Worm (Caenorhabditis elegans) whole organism, L3 larva: Measurements from ENCODE around the gene trp-1.
A peak's percentile ranks its signal among the peaks of the same experiment; 100 is the strongest.

Source experiments
- R02D3.7 ChIP-seq: fragments of 150-350 bp; optimal IDR thresholded peaks from 2 replicates; lab custom pipeline; 2014; ENCODE audit warnings: missing biosample characterization, missing genetic modification characterization
- ZK546.5 ChIP-seq: sonication (generic microtip); optimal IDR thresholded peaks from 2 replicates; lab custom pipeline; 2017; ENCODE audit warnings: missing biosample characterization, missing genetic modification characterization
- aly-2 ChIP-seq: fragments of 150-350 bp; optimal IDR thresholded peaks from 2 replicates; lab custom pipeline; 2014; ENCODE audit warnings: missing biosample characterization, missing genetic modification characterization
- ama-1 ChIP-seq: fragments of 150-350 bp; optimal IDR thresholded peaks from 2 replicates; lab custom pipeline; 2018
- ceh-16 ChIP-seq: sonication (generic microtip); optimal IDR thresholded peaks from 2 replicates; lab custom pipeline; 2017; ENCODE audit warnings: missing biosample characterization, missing genetic modification characterization
- ceh-28 ChIP-seq: fragments of 150-350 bp; optimal IDR thresholded peaks from 2 replicates; lab custom pipeline; 2014; ENCODE audit warnings: missing biosample characterization, missing genetic modification reagents, missing genetic modification characterization
- ceh-82 ChIP-seq: fragments of 150-350 bp; optimal IDR thresholded peaks from 2 replicates; lab custom pipeline; 2014; ENCODE audit warnings: missing biosample characterization, missing genetic modification characterization
- ceh-9 ChIP-seq: sonication (generic microtip); optimal IDR thresholded peaks from 2 replicates; lab custom pipeline; 2018; ENCODE audit warnings: missing biosample characterization, missing genetic modification characterization
- daf-12 ChIP-seq: fragments of 150-350 bp; optimal IDR thresholded peaks from 2 replicates; lab custom pipeline; 2014; ENCODE audit warnings: missing biosample characterization, missing genetic modification reagents, missing genetic modification characterization
- egl-27 ChIP-seq: sonication (generic microtip); optimal IDR thresholded peaks from 4 replicates; lab custom pipeline; 2017; ENCODE audit warnings: missing biosample characterization, missing genetic modification reagents, missing genetic modification characterization
- egl-5 ChIP-seq: fragments of 150-350 bp; optimal IDR thresholded peaks from 2 replicates; lab custom pipeline; 2017; ENCODE audit warnings: missing biosample characterization, missing genetic modification reagents, missing genetic modification characterization, inconsistent platforms
- elt-1 ChIP-seq: fragments of 150-350 bp; optimal IDR thresholded peaks from 2 replicates; lab custom pipeline; 2014; ENCODE audit warnings: missing biosample characterization, missing genetic modification characterization
- elt-2 ChIP-seq: sonication (generic microtip); optimal IDR thresholded peaks from 2 replicates; lab custom pipeline; 2016; ENCODE audit warnings: missing genetic modification reagents, mild to moderate bottlenecking, missing genetic modification characterization, missing compliant biosample characterization
- elt-3 ChIP-seq, 3 experiments: fragments of 150-350 bp in 1 of 3; sonication (generic microtip) in 2 of 3; optimal IDR thresholded peaks; 2 replicates in 2 of 3; 4 replicates in 1 of 3; lab custom pipeline; 2014 to 2017; ENCODE audit warnings: missing biosample characterization in 3 of 3, missing genetic modification characterization in 3 of 3
- eor-1 ChIP-seq, 2 experiments: fragments of 150-350 bp; optimal IDR thresholded peaks; 2 replicates each; lab custom pipeline; 2014 to 2018; ENCODE audit warnings: missing biosample characterization in 2 of 2, missing genetic modification characterization in 2 of 2
- fkh-10 ChIP-seq: sonication (generic microtip); optimal IDR thresholded peaks from 2 replicates; lab custom pipeline; 2017; ENCODE audit warnings: missing biosample characterization, missing genetic modification reagents, missing genetic modification characterization
- fkh-2 ChIP-seq: fragments of 150-350 bp; optimal IDR thresholded peaks from 2 replicates; lab custom pipeline; 2014; ENCODE audit warnings: missing biosample characterization, missing genetic modification reagents, missing genetic modification characterization
- fos-1 ChIP-seq: fragments of 150-350 bp; optimal IDR thresholded peaks from 2 replicates; lab custom pipeline; 2014; ENCODE audit warnings: missing biosample characterization, missing genetic modification characterization
- hmg-11 ChIP-seq: sonication (generic microtip); optimal IDR thresholded peaks from 2 replicates; lab custom pipeline; 2016; ENCODE audit warnings: missing genetic modification characterization, missing compliant biosample characterization
- jun-1 ChIP-seq: fragments of 150-350 bp; optimal IDR thresholded peaks from 2 replicates; lab custom pipeline; 2014; ENCODE audit warnings: missing biosample characterization, missing genetic modification reagents, missing genetic modification characterization
- lin-15B ChIP-seq: fragments of 150-350 bp; optimal IDR thresholded peaks from 2 replicates; lab custom pipeline; 2014; ENCODE audit warnings: missing biosample characterization, missing genetic modification characterization
- lin-39 ChIP-seq: fragments of 150-350 bp; optimal IDR thresholded peaks from 2 replicates; lab custom pipeline; 2018; ENCODE audit warnings: missing biosample characterization, missing genetic modification reagents, missing genetic modification characterization
- lsy-12 ChIP-seq: sonication (generic microtip); optimal IDR thresholded peaks from 2 replicates; lab custom pipeline; 2016; ENCODE audit warnings: mild to moderate bottlenecking, missing genetic modification characterization, missing compliant biosample characterization
- mdl-1 ChIP-seq: fragments of 150-350 bp; optimal IDR thresholded peaks from 2 replicates; lab custom pipeline; 2014; ENCODE audit warnings: missing biosample characterization, missing genetic modification characterization
- mml-1 ChIP-seq: fragments of 150-350 bp; sonication (generic microtip); optimal IDR thresholded peaks from 3 replicates; lab custom pipeline; 2014; ENCODE audit warnings: missing biosample characterization, missing genetic modification characterization
- nfya-1 ChIP-seq: sonication (generic microtip); optimal IDR thresholded peaks from 2 replicates; lab custom pipeline; 2017; ENCODE audit warnings: missing genetic modification characterization, mild to moderate bottlenecking, missing compliant biosample characterization, antibody characterized with exemption, moderate library complexity; ENCODE audit not compliant: insufficient read depth
- nhr-11 ChIP-seq: fragments of 150-350 bp; optimal IDR thresholded peaks from 2 replicates; lab custom pipeline; 2014; ENCODE audit warnings: missing biosample characterization, missing genetic modification characterization
- nhr-12 ChIP-seq: fragments of 150-350 bp; optimal IDR thresholded peaks from 2 replicates; lab custom pipeline; 2014; ENCODE audit warnings: missing biosample characterization, missing genetic modification characterization
- nhr-23 ChIP-seq: fragments of 150-350 bp; optimal IDR thresholded peaks from 2 replicates; lab custom pipeline; 2014; ENCODE audit warnings: missing biosample characterization, missing genetic modification reagents, missing genetic modification characterization
- nhr-237 ChIP-seq: fragments of 150-350 bp; optimal IDR thresholded peaks from 2 replicates; lab custom pipeline; 2014; ENCODE audit warnings: missing biosample characterization, missing genetic modification characterization
- nhr-25 ChIP-seq: sonication (generic microtip); optimal IDR thresholded peaks from 2 replicates; lab custom pipeline; 2017; ENCODE audit warnings: missing biosample characterization, missing genetic modification characterization
- nhr-43 ChIP-seq: sonication (generic microtip); optimal IDR thresholded peaks from 2 replicates; lab custom pipeline; 2016; ENCODE audit warnings: mild to moderate bottlenecking, missing genetic modification characterization, missing compliant biosample characterization; ENCODE audit not compliant: poor library complexity, severe bottlenecking
- nhr-67 ChIP-seq: fragments of 150-350 bp; optimal IDR thresholded peaks from 2 replicates; lab custom pipeline; 2014; ENCODE audit warnings: missing biosample characterization, missing genetic modification characterization
- nhr-76 ChIP-seq: fragments of 150-350 bp; sonication (generic microtip); optimal IDR thresholded peaks from 5 replicates; lab custom pipeline; 2014; ENCODE audit warnings: missing biosample characterization, missing genetic modification characterization
- nhr-77 ChIP-seq: fragments of 150-350 bp; optimal IDR thresholded peaks from 2 replicates; lab custom pipeline; 2014; ENCODE audit warnings: missing biosample characterization, missing genetic modification characterization
- pha-4 ChIP-seq: fragments of 150-350 bp; optimal IDR thresholded peaks from 2 replicates; lab custom pipeline; 2014; ENCODE audit warnings: missing biosample characterization, missing genetic modification reagents, missing genetic modification characterization
- pqm-1 ChIP-seq: fragments of 150-350 bp; optimal IDR thresholded peaks from 2 replicates; lab custom pipeline; 2017; ENCODE audit warnings: missing biosample characterization, missing genetic modification characterization, inconsistent platforms
- sea-2 ChIP-seq: fragments of 150-350 bp; sonication (generic microtip); optimal IDR thresholded peaks from 4 replicates; lab custom pipeline; 2014; ENCODE audit warnings: missing biosample characterization, missing genetic modification reagents, missing genetic modification characterization
- skn-1 ChIP-seq: fragments of 150-350 bp; optimal IDR thresholded peaks from 2 replicates; lab custom pipeline; 2014; ENCODE audit warnings: missing biosample characterization, missing genetic modification characterization
- snpc-4 ChIP-seq: fragments of 150-350 bp; optimal IDR thresholded peaks from 2 replicates; lab custom pipeline; 2014; ENCODE audit warnings: missing biosample characterization, missing genetic modification characterization
- tbx-2 ChIP-seq: sonication (generic microtip); optimal IDR thresholded peaks from 2 replicates; lab custom pipeline; 2016; ENCODE audit warnings: mild to moderate bottlenecking, missing genetic modification characterization, missing compliant biosample characterization
- unc-39 ChIP-seq: sonication (generic microtip); optimal IDR thresholded peaks from 4 replicates; lab custom pipeline; 2017; ENCODE audit warnings: missing biosample characterization, missing genetic modification characterization
- unc-62 ChIP-seq: fragments of 150-350 bp; sonication (generic microtip); optimal IDR thresholded peaks from 4 replicates; lab custom pipeline; 2014; ENCODE audit warnings: missing biosample characterization, missing genetic modification reagents, missing genetic modification characterization
- zag-1 ChIP-seq: fragments of 150-350 bp; optimal IDR thresholded peaks from 2 replicates; lab custom pipeline; 2014; ENCODE audit warnings: missing biosample characterization, missing genetic modification characterization
- ztf-11 ChIP-seq: fragments of 150-350 bp; optimal IDR thresholded peaks from 2 replicates; lab custom pipeline; 2014; ENCODE audit warnings: missing biosample characterization, missing genetic modification characterization
- ztf-4 ChIP-seq: fragments of 150-350 bp; optimal IDR thresholded peaks from 2 replicates; lab custom pipeline; 2014; ENCODE audit warnings: missing biosample characterization, missing genetic modification characterization

trp-1 gene

ce11 chrIII:8535445-8535844, 514 bp downstream of the trp-1 start:
- TF ChIP-seq zag-1 (tag; lab: Kevin White, UChicago) (no peak), lsy-12 (tag; lab: Kevin White, UChicago) (no peak), elt-3 (tag; optimal IDR thresholded peaks at IDR 0.05; lab: Kevin White, UChicago) (no peak), elt-1 (tag; lab: Kevin White, UChicago) (no peak), nhr-77 (no peak), hmg-11 (tag; lab: Kevin White, UChicago) (no peak), elt-2 (no peak), eor-1 (tag; optimal IDR thresholded peaks at IDR 0.05; lab: Kevin White, UChicago) (no peak), egl-5 (tag; lab: Kevin White, UChicago) (no peak), nhr-43 (no peak)

- TF ChIP-seq nhr-12, result no peak
- no peak for TF ChIP-seq pqm-1
Observed at ce11 chrIII:8545515-8545914, 10.6 kb downstream of the trp-1 start, which contains the start of gene ZC21.6. TSS of gene ZC21.6 (minus strand) at chrIII:8545615.

- TF ChIP-seq ceh-82 (tag; lab: Kevin White, UChicago), result no peak
- TF ChIP-seq nhr-237 (tag; lab: Kevin White, UChicago), result no peak
- TF ChIP-seq ZK546.5 (tag; lab: Kevin White, UChicago), result no peak
- TF ChIP-seq ceh-16 (tag; lab: Kevin White, UChicago), result no peak
- TF ChIP-seq nhr-67 (tag; lab: Kevin White, UChicago), result no peak
- TF ChIP-seq lsy-12 (tag; lab: Kevin White, UChicago), result no peak
- TF ChIP-seq, all 47 proteins: peak for 0
Observed at ce11 chrIII:8551705-8552104, 16.8 kb downstream of the trp-1 start.

ce11 chrIII:8552125-8552524, 17.2 kb downstream of the trp-1 start, which contains the start of gene C02D5.4:
TSS of gene C02D5.4 (plus strand) at chrIII:8552165.
- TF ChIP-seq nhr-77 (no peak), nhr-11 (no peak), ztf-11 (tag; lab: Kevin White, UChicago) (no peak), nhr-12 (no peak), snpc-4 (tag; lab: Kevin White, UChicago) (no peak), nhr-23 (tag; lab: Kevin White, UChicago) (no peak), pha-4 (tag; lab: Kevin White, UChicago) (peak; percentile 57), sea-2 (GFP tag; lab: Kevin White, UChicago) (no peak), egl-27 (tag; lab: Kevin White, UChicago) (no peak), elt-3 (tag; optimal IDR thresholded peaks at IDR 0.05; lab: Kevin White, UChicago) (no peak), elt-1 (tag; lab: Kevin White, UChicago) (no peak), fkh-2 (tag; lab: Kevin White, UChicago) (no peak), nhr-76 (tag; lab: Kevin White, UChicago) (no peak), nhr-25 (tag; lab: Kevin White, UChicago) (peak; percentile 6), ceh-82 (tag; lab: Kevin White, UChicago) (no peak), egl-5 (tag; lab: Kevin White, UChicago) (no peak), ceh-9 (tag; lab: Kevin White, UChicago) (no peak), skn-1 (peak; percentile 99), fkh-10 (GFP tag; lab: Kevin White, UChicago) (no peak), mdl-1 (tag; lab: Kevin White, UChicago) (no peak), nfya-1 (tag; lab: Kevin White, UChicago) (peak; percentile 27), unc-62 (no peak), daf-12 (no peak), fos-1 (tag; lab: Kevin White, UChicago) (no peak), R02D3.7 (tag; lab: Kevin White, UChicago) (no peak), nhr-43 (no peak), ztf-4 (no peak), lin-15B (no peak), lin-39 (tag; lab: Kevin White, UChicago) (no peak), aly-2 (no peak), ZK546.5 (tag; lab: Kevin White, UChicago) (no peak), ceh-16 (tag; lab: Kevin White, UChicago) (no peak), unc-39 (tag; lab: Kevin White, UChicago) (no peak), hmg-11 (tag; lab: Kevin White, UChicago) (no peak), mml-1 (tag; lab: Kevin White, UChicago) (no peak), lsy-12 (tag; lab: Kevin White, UChicago) (no peak), eor-1 (tag; optimal IDR thresholded peaks at IDR 0.05; lab: Kevin White, UChicago) (no peak), elt-2 (peak; percentile 22), jun-1 (tag; lab: Kevin White, UChicago) (no peak), pqm-1 (peak; percentile 52), nhr-237 (tag; lab: Kevin White, UChicago) (no peak), tbx-2 (tag; lab: Kevin White, UChicago) (no peak), nhr-67 (tag; lab: Kevin White, UChicago) (no peak), zag-1 (tag; lab: Kevin White, UChicago) (no peak), ceh-28 (tag; lab: Kevin White, UChicago) (no peak), ama-1 (lab: Kevin White, UChicago) (no peak)
